Fruit fly (Drosophila melanogaster): Measurements from ENCODE around the gene CG3942.

CG3942 gene

DNA sequence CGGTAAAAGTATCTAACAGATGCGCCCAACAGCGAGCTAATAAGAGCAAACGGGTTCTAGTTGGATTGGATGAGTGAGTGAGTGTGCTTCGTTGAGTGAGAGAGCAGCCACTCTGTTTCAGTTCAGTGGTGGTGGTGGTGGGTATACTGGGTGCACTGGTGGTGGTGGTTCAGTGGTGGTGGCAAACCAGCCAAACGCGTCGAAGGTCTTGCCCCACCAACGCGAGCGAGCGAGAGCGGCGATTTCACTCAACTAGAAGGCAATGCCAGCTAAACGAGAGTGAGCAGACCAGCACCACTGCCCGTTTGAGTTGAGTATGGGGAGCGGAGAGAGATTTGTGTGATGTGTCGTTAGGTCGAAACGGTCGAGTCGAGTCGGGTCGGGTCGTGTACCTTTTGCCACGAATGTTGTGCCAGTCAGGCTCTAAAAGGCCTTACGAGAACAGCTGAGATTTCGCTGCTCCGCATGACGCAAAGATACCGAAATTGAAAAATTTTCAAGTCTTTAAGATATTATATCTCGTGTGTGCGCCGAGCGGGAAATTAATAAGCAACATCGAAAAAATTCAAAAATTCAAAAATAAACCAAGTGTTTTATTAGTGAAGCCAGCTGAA is 26.8 kb downstream of the CG3942 start (continued):
- peak; percentile 93 for TF ChIP-seq chinmo (GFP tag; IDR thresholded peaks at IDR 0.05; ENCODE audit: partially characterized antibody)
- no peak for TF ChIP-seq kah (GFP tag; optimal IDR thresholded peaks at IDR 0.05)
- TF ChIP-seq disco-r (GFP tag; optimal IDR thresholded peaks at IDR 0.05): no peak
- no peak for TF ChIP-seq lab (GFP tag; optimal IDR thresholded peaks at IDR 0.05)
- TF ChIP-seq CG31441 (GFP tag; IDR thresholded peaks at IDR 0.05): no peak
- TF ChIP-seq danr (GFP tag; IDR thresholded peaks at IDR 0.05): no peak
- no peak for TF ChIP-seq CG5953 (GFP tag; IDR thresholded peaks at IDR 0.05)
- TF ChIP-seq NC2α (GFP tag; optimal IDR thresholded peaks at IDR 0.05): no peak
- no peak for TF ChIP-seq bowl (GFP tag; IDR thresholded peaks at IDR 0.05)
- peak; percentile 26; the same call in 1 of the 3 replicates for TF ChIP-seq sr (GFP tag; IDR thresholded peaks at IDR 0.05)
- TF ChIP-seq CG7786 (GFP tag; optimal IDR thresholded peaks at IDR 0.05): no peak
- peak; percentile 81 for TF ChIP-seq CG18011 (GFP tag; optimal IDR thresholded peaks at IDR 0.05)
- 0 out of 2 replicates have a peak, but pooled peaks have one; percentile 7 for TF ChIP-seq CG17328 (GFP tag; IDR thresholded peaks at IDR 0.05)
- TF ChIP-seq rib (GFP tag; IDR thresholded peaks at IDR 0.05): no peak
- TF ChIP-seq her (GFP tag; optimal IDR thresholded peaks at IDR 0.05): no peak
- TF ChIP-seq CG17568 (GFP tag; optimal IDR thresholded peaks at IDR 0.05): no peak
- TF ChIP-seq Deaf1 (tag; optimal IDR thresholded peaks at IDR 0.05): peak; percentile 96
- TF ChIP-seq CG4282 (GFP tag; optimal IDR thresholded peaks at IDR 0.05): no peak
- TF ChIP-seq CG12299 (tag; optimal IDR thresholded peaks at IDR 0.05): no peak
- no peak for TF ChIP-seq CG2678 (tag; optimal IDR thresholded peaks at IDR 0.05)
- no peak for TF ChIP-seq Ssrp (tag; optimal IDR thresholded peaks at IDR 0.05)
- TF ChIP-seq CG30403 (GFP tag; optimal IDR thresholded peaks at IDR 0.05): no peak
- TF ChIP-seq ash1 (GFP tag; optimal IDR thresholded peaks at IDR 0.05): no peak
- TF ChIP-seq mam (GFP tag; optimal IDR thresholded peaks at IDR 0.05): no peak
- no peak for TF ChIP-seq NfI (GFP tag; optimal IDR thresholded peaks at IDR 0.05)
- TF ChIP-seq CG15479 (GFP tag; optimal IDR thresholded peaks at IDR 0.05): peak; percentile 3
- peak; percentile 93 for TF ChIP-seq ftz-f1 (GFP tag; optimal IDR thresholded peaks at IDR 0.05)
- TF ChIP-seq CG13775 (GFP tag; optimal IDR thresholded peaks at IDR 0.05): no peak
- TF ChIP-seq zf30C (GFP tag; optimal IDR thresholded peaks at IDR 0.05): no peak
- no peak for TF ChIP-seq gsb (GFP tag; IDR thresholded peaks at IDR 0.05)
- peak; percentile 48; the same call in 1 of the 2 replicates for TF ChIP-seq Adf1 (GFP tag; IDR thresholded peaks at IDR 0.05)
- TF ChIP-seq HmgZ (tag; optimal IDR thresholded peaks at IDR 0.05): peak; percentile 14
- no peak for TF ChIP-seq dysf (GFP tag; IDR thresholded peaks at IDR 0.05)
- no peak for TF ChIP-seq CG12744 (GFP tag; optimal IDR thresholded peaks at IDR 0.05)
- TF ChIP-seq bab2 (GFP tag; optimal IDR thresholded peaks at IDR 0.05): no peak
- TF ChIP-seq ac (GFP tag; optimal IDR thresholded peaks at IDR 0.05): no peak
- TF ChIP-seq Opbp (GFP tag; IDR thresholded peaks at IDR 0.05; ENCODE audit: partially characterized antibody): peak; percentile 81; the same call in 2 of the 3 replicates
- TF ChIP-seq Xbp1 (GFP tag; optimal IDR thresholded peaks at IDR 0.05): no peak
- peak; percentile 98 for TF ChIP-seq CG1832 (GFP tag; optimal IDR thresholded peaks at IDR 0.05)
- TF ChIP-seq Scr (GFP tag; IDR thresholded peaks at IDR 0.05; ENCODE audit: partially characterized antibody): peak; percentile 70
- TF ChIP-seq CG13624 (GFP tag; optimal IDR thresholded peaks at IDR 0.05): no peak
- TF ChIP-seq CG9609 (GFP tag; optimal IDR thresholded peaks at IDR 0.05): no peak
- no peak for TF ChIP-seq CG12236 (GFP tag; optimal IDR thresholded peaks at IDR 0.05)
- no peak for TF ChIP-seq Abd-B (GFP tag; optimal IDR thresholded peaks at IDR 0.05)
- TF ChIP-seq CG18262 (tag; optimal IDR thresholded peaks at IDR 0.05): no peak
- TF ChIP-seq CG1233 (GFP tag; optimal IDR thresholded peaks at IDR 0.05): no peak
- no peak for TF ChIP-seq nerfin-1 (tag; optimal IDR thresholded peaks at IDR 0.05)
- peak; percentile 42; the same call in 1 of the 2 replicates for TF ChIP-seq sob (GFP tag; IDR thresholded peaks at IDR 0.05)
- no peak for TF ChIP-seq bigmax (GFP tag; optimal IDR thresholded peaks at IDR 0.05)
- TF ChIP-seq CG6272 (GFP tag; IDR thresholded peaks at IDR 0.05): no peak
- TF ChIP-seq grn (GFP tag; optimal IDR thresholded peaks at IDR 0.05): no peak

Data from whole organism, embryonic.